Worm (Caenorhabditis elegans) whole organism, midembryonic: ENCODE measurements around the gene hpd-1.

Source experiments
- med-1 ChIP-seq: sonication (generic microtip); optimal IDR thresholded peaks from 2 replicates; lab custom pipeline; 2017; ENCODE audit warnings: missing genetic modification characterization, mild to moderate bottlenecking, missing compliant biosample characterization, antibody characterized with exemption, missing genetic modification reagents; ENCODE audit not compliant: insufficient read depth
- ref-1 ChIP-seq: fragments of 200-800 bp; sonication (Bioruptor generic); conservative IDR thresholded peaks from 2 replicates; pipeline ENCODE4 v1.3.6; 2022; ENCODE audit warnings: missing genetic modification reagents, missing genetic modification characterization, missing compliant biosample characterization

DNA sequence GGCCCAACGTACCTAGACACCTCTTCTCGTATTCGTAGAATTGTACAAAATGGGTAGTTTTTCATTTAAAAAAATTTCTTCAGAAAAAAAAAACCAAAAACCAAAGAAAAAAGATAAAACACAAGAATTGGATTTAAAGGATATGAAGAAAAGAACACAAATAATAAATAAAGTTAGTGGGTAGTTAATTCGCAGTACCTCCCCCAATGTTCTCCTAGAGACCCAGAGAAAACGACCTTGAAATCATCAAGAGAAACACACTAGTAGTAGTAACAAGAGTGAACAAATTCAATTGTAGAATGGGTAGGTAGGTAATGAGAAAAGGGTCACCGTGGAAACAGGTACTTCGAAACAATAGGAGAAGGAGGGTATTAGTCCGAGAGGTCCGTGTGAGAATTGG is 42.5 kb downstream of the hpd-1 start:
- no peak for TF ChIP-seq ref-1
- no peak for TF ChIP-seq med-1 (GFP tag; lab: Kevin White, UChicago)
